Worm (Caenorhabditis elegans): ENCODE results near the gene acp-3.

- TF ChIP-seq nhr-25 (tag; optimal IDR thresholded peaks at IDR 0.05) (no peak), lin-15B (tag; optimal IDR thresholded peaks at IDR 0.05) (no peak), nhr-76 (tag; optimal IDR thresholded peaks at IDR 0.05) (no peak), skn-1 (tag; optimal IDR thresholded peaks at IDR 0.05) (no peak), nhr-237 (tag; optimal IDR thresholded peaks at IDR 0.05) (no peak), unc-62 (GFP tag; optimal IDR thresholded peaks at IDR 0.05) (no peak), elt-2 (tag; optimal IDR thresholded peaks at IDR 0.05) (no peak), elt-3 (tag; optimal IDR thresholded peaks at IDR 0.05) (no peak), nhr-77 (tag; optimal IDR thresholded peaks at IDR 0.05) (no peak), fkh-10 (GFP tag; optimal IDR thresholded peaks at IDR 0.05) (no peak), lin-39 (tag; optimal IDR thresholded peaks at IDR 0.05) (no peak)
Measured at ce11 chrII:8405303-8405702, 31.6 kb downstream of the acp-3 start, which contains the start of gene ubc-24.
